Worm (Caenorhabditis elegans): Measurements from ENCODE around the gene Y41C4A.12.

ce11 chrIII:11698569-11698968 is 27.9 kb downstream of the Y41C4A.12 start, which contains the start of gene Y41C4A.7:
- TF ChIP-seq B0310.2 (tag; optimal IDR thresholded peaks at IDR 0.05) (no peak), ama-1 (optimal IDR thresholded peaks at IDR 0.05) (no peak), hmg-4 (GFP tag; optimal IDR thresholded peaks at IDR 0.05) (no peak), F13C5.2 (tag; optimal IDR thresholded peaks at IDR 0.05) (no peak), flt-1 (GFP tag; IDR thresholded peaks at IDR 0.05) (no peak), hmbx-1 (tag; optimal IDR thresholded peaks at IDR 0.05) (no peak), pes-1 (GFP tag; IDR thresholded peaks at IDR 0.05) (no peak), ceh-36 (tag; optimal IDR thresholded peaks at IDR 0.05) (no peak), hnd-1 (tag; optimal IDR thresholded peaks at IDR 0.05) (no peak), tbx-11 (GFP tag; IDR thresholded peaks at IDR 0.05) (no peak), tra-4 (tag; optimal IDR thresholded peaks at IDR 0.05) (no peak), sea-1 (GFP tag; conservative IDR thresholded peaks at IDR 0.05) (no peak), ets-7 (tag; optimal IDR thresholded peaks at IDR 0.05) (no peak), ceh-13 (GFP tag; optimal IDR thresholded peaks at IDR 0.05) (no peak)
